Fruit fly (Drosophila melanogaster) whole organism, pupa: ENCODE results near the gene CG6051.

Experiments
- CG10348 ChIP-seq: fragments of 200-800 bp; sonication (Bioruptor generic); IDR thresholded peaks from 2 replicates; pipeline ENCODE4 v1.3.6; 2022; ENCODE audit warnings: missing biosample characterization, missing genetic modification characterization
- CG12605 ChIP-seq: fragments of 200-800 bp; sonication (Bioruptor generic); IDR thresholded peaks from 2 replicates; pipeline ENCODE4 v1.3.6; 2022; ENCODE audit warnings: missing biosample characterization, missing genetic modification characterization
- CG13204 ChIP-seq: fragments of 200-800 bp; sonication (Bioruptor generic); optimal IDR thresholded peaks from 2 replicates; lab custom pipeline; 2018; ENCODE audit warnings: missing biosample characterization, mild to moderate bottlenecking, missing genetic modification characterization, moderate library complexity
- CG14655 ChIP-seq: fragments of 200-800 bp; sonication (Bioruptor generic); optimal IDR thresholded peaks from 3 replicates; lab custom pipeline; 2017; ENCODE audit warnings: mild to moderate bottlenecking, missing biosample characterization, missing genetic modification reagents, missing genetic modification characterization
- CG15710 ChIP-seq: fragments of 200-800 bp; sonication (Bioruptor generic); optimal IDR thresholded peaks from 2 replicates; lab custom pipeline; 2018; ENCODE audit warnings: missing biosample characterization, mild to moderate bottlenecking, missing genetic modification characterization, moderate library complexity
- CG17806 ChIP-seq: fragments of 200-800 bp; sonication (Bioruptor generic); optimal IDR thresholded peaks from 2 replicates; lab custom pipeline; 2018; ENCODE audit warnings: missing biosample characterization, mild to moderate bottlenecking, missing genetic modification characterization, moderate library complexity
- CG32121 ChIP-seq: fragments of 200-800 bp; sonication (Bioruptor generic); IDR thresholded peaks from 2 replicates; pipeline ENCODE4 v1.3.6; 2022; ENCODE audit warnings: missing biosample characterization, missing genetic modification characterization
- CG34367 ChIP-seq: fragments of 200-800 bp; sonication (Bioruptor generic); optimal IDR thresholded peaks from 2 replicates; lab custom pipeline; 2018; ENCODE audit warnings: missing biosample characterization, mild to moderate bottlenecking, missing genetic modification characterization
- CG4496 ChIP-seq: fragments of 200-800 bp; sonication (Bioruptor generic); IDR thresholded peaks from 3 replicates; pipeline ENCODE4 v1.3.6; 2022; ENCODE audit warnings: missing biosample characterization, missing genetic modification characterization
- CG8159 ChIP-seq: fragments of 200-800 bp; sonication (Bioruptor generic); optimal IDR thresholded peaks from 3 replicates; lab custom pipeline; 2018; ENCODE audit warnings: missing biosample characterization, mild to moderate bottlenecking, missing genetic modification characterization, moderate library complexity
- CG8301 ChIP-seq: fragments of 200-800 bp; sonication (Bioruptor generic); optimal IDR thresholded peaks from 2 replicates; lab custom pipeline; 2018; ENCODE audit warnings: missing biosample characterization, mild to moderate bottlenecking, missing genetic modification characterization
- CG9948 ChIP-seq: fragments of 200-800 bp; sonication (Bioruptor generic); optimal IDR thresholded peaks from 2 replicates; lab custom pipeline; 2018; ENCODE audit warnings: missing biosample characterization, mild to moderate bottlenecking, missing genetic modification characterization, moderate library complexity
- D1 ChIP-seq: fragments of 200-800 bp; sonication (Bioruptor generic); optimal IDR thresholded peaks from 2 replicates; lab custom pipeline; 2018; ENCODE audit warnings: missing biosample characterization, mild to moderate bottlenecking, missing genetic modification characterization, moderate library complexity
- EcR ChIP-seq: fragments of 200-800 bp; sonication (Bioruptor generic); optimal IDR thresholded peaks from 3 replicates; lab custom pipeline; 2019; ENCODE audit warnings: missing biosample characterization, missing genetic modification characterization, mild to moderate bottlenecking, moderate library complexity, missing genetic modification reagents
- Ets98B ChIP-seq: fragments of 200-800 bp; sonication (Bioruptor generic); IDR thresholded peaks from 2 replicates; pipeline ENCODE4 v1.3.6; 2022; ENCODE audit warnings: missing biosample characterization, missing genetic modification characterization
- Pif1A ChIP-seq: fragments of 200-800 bp; sonication (Bioruptor generic); optimal IDR thresholded peaks from 3 replicates; lab custom pipeline; 2016; ENCODE audit warnings: missing biosample characterization, missing genetic modification characterization
- Pif1B ChIP-seq: fragments of 200-800 bp; sonication (Bioruptor generic); optimal IDR thresholded peaks from 3 replicates; lab custom pipeline; 2016; ENCODE audit warnings: missing biosample characterization, missing genetic modification characterization
- Snoo ChIP-seq: fragments of 200-800 bp; sonication (Bioruptor generic); optimal IDR thresholded peaks from 3 replicates; lab custom pipeline; 2017; ENCODE audit warnings: missing biosample characterization, mild to moderate bottlenecking, missing genetic modification characterization, inconsistent platforms
- fd96Ca ChIP-seq: fragments of 200-800 bp; sonication (Bioruptor generic); IDR thresholded peaks from 3 replicates; pipeline ENCODE4 v1.3.6; 2022; ENCODE audit warnings: missing biosample characterization, missing genetic modification characterization
- gl ChIP-seq: fragments of 200-800 bp; sonication (Bioruptor generic); optimal IDR thresholded peaks from 2 replicates; lab custom pipeline; 2018; ENCODE audit warnings: missing biosample characterization, mild to moderate bottlenecking, missing genetic modification characterization
- rn ChIP-seq: fragments of 200-800 bp; sonication (Bioruptor generic); IDR thresholded peaks from 2 replicates; pipeline ENCODE4 v1.3.6; 2022; ENCODE audit warnings: missing biosample characterization, missing genetic modification characterization

The CG6051 gene

dm6 chr3R:27106134-27106694 is 44.7 kb downstream of the CG6051 start, which contains the start of gene CAH9:
Gene CAH9, minus strand, starts transcription at chr3R:27106184.
- TF ChIP-seq CG13204 (GFP tag; lab: Kevin White, UChicago) (no peak), Ets98B (GFP tag; lab: Robert Waterston, UW) (no peak), gl (tag; lab: Kevin White, UChicago) (no peak), CG8301 (tag; lab: Kevin White, UChicago) (no peak), CG12605 (GFP tag; lab: Robert Waterston, UW) (no peak), Pif1A (GFP tag; lab: Kevin White, UChicago) (no peak), Snoo (tag; lab: Kevin White, UChicago) (no peak), CG32121 (GFP tag; lab: Robert Waterston, UW) (no peak), CG10348 (GFP tag; lab: Robert Waterston, UW) (no peak), CG9948 (tag; lab: Kevin White, UChicago) (no peak), CG15710 (tag; lab: Kevin White, UChicago) (no peak), CG14655 (GFP tag; lab: Kevin White, UChicago) (no peak), CG34367 (tag; lab: Kevin White, UChicago) (no peak), rn (GFP tag; lab: Robert Waterston, UW) (no peak), EcR (GFP tag; lab: Kevin White, UChicago) (no peak), CG17806 (tag; lab: Kevin White, UChicago) (no peak)

DNA sequence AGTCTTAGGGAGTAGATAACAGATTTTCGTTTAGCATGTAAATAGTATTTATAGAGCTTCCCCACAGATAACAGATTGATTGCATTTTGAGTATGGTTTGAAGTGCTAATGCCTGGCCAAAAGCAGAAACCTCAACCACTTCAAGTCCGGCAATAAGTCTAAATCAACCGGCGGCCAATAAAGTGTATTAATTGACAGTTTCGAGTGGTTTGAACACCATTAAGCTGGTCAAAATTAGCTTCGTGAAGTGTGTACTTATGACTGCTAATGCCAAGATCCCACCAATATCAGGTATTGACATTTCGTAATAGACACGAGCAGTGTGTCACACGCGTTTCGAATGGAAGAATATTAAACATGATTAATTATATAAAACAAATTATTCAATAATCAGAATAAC is 45.4 kb downstream of the CG6051 start:
- no peak for TF ChIP-seq Pif1A (GFP tag; lab: Kevin White, UChicago)
- TF ChIP-seq CG10348 (GFP tag; lab: Robert Waterston, UW), result no peak
- no peak for TF ChIP-seq CG12605 (GFP tag; lab: Robert Waterston, UW)
- no peak for TF ChIP-seq Pif1B
- no peak for TF ChIP-seq Snoo (tag; lab: Kevin White, UChicago)
- TF ChIP-seq rn (GFP tag; lab: Robert Waterston, UW), result no peak
- no peak for TF ChIP-seq CG8301 (tag; lab: Kevin White, UChicago)
- TF ChIP-seq CG14655 (GFP tag; lab: Kevin White, UChicago), result no peak
- TF ChIP-seq CG17806 (tag; lab: Kevin White, UChicago), result no peak
- no peak for TF ChIP-seq CG34367 (tag; lab: Kevin White, UChicago)
- no peak for TF ChIP-seq CG8159 (tag; lab: Kevin White, UChicago)
- TF ChIP-seq CG4496 (GFP tag; lab: Robert Waterston, UW), result no peak
- no peak for TF ChIP-seq D1
- TF ChIP-seq CG9948 (tag; lab: Kevin White, UChicago), result no peak
- TF ChIP-seq EcR (GFP tag; lab: Kevin White, UChicago), result no peak
- TF ChIP-seq fd96Ca (GFP tag; lab: Robert Waterston, UW), result no peak

dm6 chr3R:27100930-27101329 is 49.9 kb downstream of the CG6051 start, which contains the start of gene Jhbp11:
Gene Jhbp11, plus strand, starts transcription at chr3R:27101230.
- no peak for TF ChIP-seq Ets98B (GFP tag; lab: Robert Waterston, UW)
- no peak for TF ChIP-seq EcR (GFP tag; lab: Kevin White, UChicago)
- no peak for TF ChIP-seq gl (tag; lab: Kevin White, UChicago)
- no peak for TF ChIP-seq Snoo (tag; lab: Kevin White, UChicago)
- no peak for TF ChIP-seq CG8301 (tag; lab: Kevin White, UChicago)
- TF ChIP-seq CG8159 (tag; lab: Kevin White, UChicago), result peak; percentile 28
- TF ChIP-seq Pif1A (GFP tag; lab: Kevin White, UChicago), result no peak
- peak; percentile 15 for TF ChIP-seq CG14655 (GFP tag; lab: Kevin White, UChicago)
- no peak for TF ChIP-seq CG32121 (GFP tag; lab: Robert Waterston, UW)
- TF ChIP-seq rn (GFP tag; lab: Robert Waterston, UW), result no peak
- TF ChIP-seq fd96Ca (GFP tag; lab: Robert Waterston, UW), result no peak
- no peak for TF ChIP-seq CG9948 (tag; lab: Kevin White, UChicago)
- TF ChIP-seq CG17806 (tag; lab: Kevin White, UChicago), result peak; percentile 14
- no peak for TF ChIP-seq CG15710 (tag; lab: Kevin White, UChicago)
- TF ChIP-seq D1, result no peak
- no peak for TF ChIP-seq CG4496 (GFP tag; lab: Robert Waterston, UW)
- TF ChIP-seq CG13204 (GFP tag; lab: Kevin White, UChicago), result no peak
- no peak for TF ChIP-seq CG34367 (tag; lab: Kevin White, UChicago)
- no peak for TF ChIP-seq CG12605 (GFP tag; lab: Robert Waterston, UW)
- no peak for TF ChIP-seq Pif1B
- TF ChIP-seq CG10348 (GFP tag; lab: Robert Waterston, UW), result no peak

DNA sequence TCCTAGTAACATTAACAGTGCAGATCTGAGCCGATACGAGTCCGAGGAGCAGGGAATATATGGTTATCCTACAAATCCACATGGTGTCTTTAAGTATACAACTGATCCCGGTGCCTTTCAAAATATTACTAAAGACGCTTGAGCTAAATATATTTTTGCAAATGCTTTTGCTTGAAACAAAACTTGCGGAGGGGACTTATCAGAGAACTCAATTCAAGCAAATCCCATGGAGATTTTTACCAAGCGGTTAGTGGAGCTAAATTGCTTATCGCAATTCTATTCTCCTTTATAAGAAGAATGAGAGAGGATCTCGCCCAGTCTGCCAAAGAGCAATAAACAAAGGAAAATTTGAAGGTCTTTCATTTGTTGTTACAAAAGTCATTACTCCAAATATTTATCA is 51.3 kb downstream of the CG6051 start, which contains the start of gene eater:
TSS of gene eater (minus strand) at position 101 of the 400 bp plus-strand sequence.
- no peak for TF ChIP-seq CG34367 (tag; lab: Kevin White, UChicago)
- TF ChIP-seq CG17806 (tag; lab: Kevin White, UChicago), result no peak
- TF ChIP-seq D1, result no peak
- no peak for TF ChIP-seq EcR (GFP tag; lab: Kevin White, UChicago)
- no peak for TF ChIP-seq CG9948 (tag; lab: Kevin White, UChicago)
- TF ChIP-seq CG10348 (GFP tag; lab: Robert Waterston, UW), result no peak
- TF ChIP-seq CG13204 (GFP tag; lab: Kevin White, UChicago), result no peak
- TF ChIP-seq CG8301 (tag; lab: Kevin White, UChicago), result no peak
- no peak for TF ChIP-seq rn (GFP tag; lab: Robert Waterston, UW)
- no peak for TF ChIP-seq fd96Ca (GFP tag; lab: Robert Waterston, UW)
- no peak for TF ChIP-seq Ets98B (GFP tag; lab: Robert Waterston, UW)
- no peak for TF ChIP-seq CG32121 (GFP tag; lab: Robert Waterston, UW)
- no peak for TF ChIP-seq CG8159 (tag; lab: Kevin White, UChicago)
- no peak for TF ChIP-seq Pif1A (GFP tag; lab: Kevin White, UChicago)
- no peak for TF ChIP-seq Pif1B
- TF ChIP-seq Snoo (tag; lab: Kevin White, UChicago), result no peak
- no peak for TF ChIP-seq CG12605 (GFP tag; lab: Robert Waterston, UW)
- no peak for TF ChIP-seq gl (tag; lab: Kevin White, UChicago)
